Worm (Caenorhabditis elegans): ENCODE measurements around the gene sra-13.

DNA sequence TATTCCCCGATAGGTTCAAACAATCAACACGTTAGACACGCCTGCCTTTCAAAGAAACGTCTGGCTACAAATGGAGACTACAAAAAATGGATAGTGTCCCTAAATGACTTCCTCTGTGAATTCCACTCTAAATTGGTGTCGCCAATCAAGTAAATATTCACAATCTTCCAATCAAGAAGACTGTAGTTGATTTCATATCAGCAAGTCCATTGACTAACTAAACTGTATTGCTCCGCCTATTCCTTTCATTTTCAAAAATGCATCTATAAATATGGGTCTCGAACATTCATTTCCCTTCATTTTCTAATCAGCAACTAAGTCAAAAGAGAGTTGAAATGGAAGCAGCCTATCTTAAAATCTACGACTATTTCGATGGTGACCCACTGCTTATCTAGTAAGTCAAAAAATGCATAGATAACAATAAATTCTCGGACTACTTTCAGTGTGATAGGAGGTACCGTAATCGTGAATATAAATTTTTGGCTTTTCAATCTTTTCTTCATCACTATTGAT, 19.4 kb upstream of the sra-13 start, which contains the start of gene drd-1:
- no peak for TF ChIP-seq nfya-1 (tag; optimal IDR thresholded peaks at IDR 0.05)
- no peak for TF ChIP-seq unc-42 (tag; optimal IDR thresholded peaks at IDR 0.05)
- TF ChIP-seq pha-4 (tag; optimal IDR thresholded peaks at IDR 0.05) = no peak
